Worm (Caenorhabditis elegans) whole organism, young adult: Measurements from ENCODE around the gene cpr-1.

Experiments
- Y53F4B.3 ChIP-seq: fragments of 200-800 bp; sonication (Bioruptor generic); IDR thresholded peaks from 2 replicates; pipeline ENCODE4 v1.3.6; 2022; ENCODE audit warnings: missing genetic modification reagents, missing genetic modification characterization, missing compliant biosample characterization
- ama-1 ChIP-seq, 3 experiments: fragments of 150-350 bp in 1 of 3; sonication (generic microtip) in 2 of 3; optimal IDR thresholded peaks; 2 replicates each; lab custom pipeline; 2014 to 2018; ENCODE audit warnings: missing biosample characterization in 2 of 3, missing genetic modification characterization in 2 of 3, missing genetic modification reagents in 2 of 3
- lir-1 ChIP-seq: fragments of 200-800 bp; sonication (Bioruptor generic); conservative IDR thresholded peaks from 2 replicates; pipeline ENCODE4 v1.3.6; 2022; ENCODE audit warnings: missing genetic modification reagents, missing genetic modification characterization, missing compliant biosample characterization
- mel-28 ChIP-seq: sonication (generic microtip); optimal IDR thresholded peaks from 2 replicates; lab custom pipeline; 2016; ENCODE audit warnings: borderline replicate concordance, mild to moderate bottlenecking, missing genetic modification characterization, missing compliant biosample characterization
- sea-2 ChIP-seq: fragments of 200-800 bp; sonication (Bioruptor generic); IDR thresholded peaks from 2 replicates; pipeline ENCODE4 v1.3.6; 2022; ENCODE audit warnings: missing genetic modification characterization, missing compliant biosample characterization
- snpc-3.4 ChIP-seq: sonication (generic microtip); optimal IDR thresholded peaks from 2 replicates; lab custom pipeline; 2017; ENCODE audit warnings: missing genetic modification characterization, mild to moderate bottlenecking, missing compliant biosample characterization, antibody characterized with exemption, moderate library complexity, missing genotype, missing genetic modification reagents
- snpc-4 ChIP-seq, 5 experiments: fragments of 150-350 bp in 1 of 5; sonication (generic microtip) in 4 of 5; optimal IDR thresholded peaks; 2 replicates each; lab custom pipeline; 2014 to 2018; ENCODE audit warnings: missing genetic modification characterization in 5 of 5, missing biosample characterization in 3 of 5, antibody characterized with exemption in 2 of 5, mild to moderate bottlenecking in 2 of 5, missing compliant biosample characterization in 2 of 5, missing genotype in 2 of 5, moderate library complexity in 2 of 5, missing genetic modification reagents in 1 of 5
- somi-1 ChIP-seq: fragments of 200-800 bp; sonication (Bioruptor generic); optimal IDR thresholded peaks from 2 replicates; lab custom pipeline; 2018; ENCODE audit warnings: mild to moderate bottlenecking, missing genetic modification characterization, missing compliant biosample characterization
- xnd-1 ChIP-seq: sonication (generic microtip); optimal IDR thresholded peaks from 2 replicates; lab custom pipeline; 2016; ENCODE audit warnings: missing genotype, missing genetic modification reagents, missing genetic modification characterization, missing compliant biosample characterization

DNA sequence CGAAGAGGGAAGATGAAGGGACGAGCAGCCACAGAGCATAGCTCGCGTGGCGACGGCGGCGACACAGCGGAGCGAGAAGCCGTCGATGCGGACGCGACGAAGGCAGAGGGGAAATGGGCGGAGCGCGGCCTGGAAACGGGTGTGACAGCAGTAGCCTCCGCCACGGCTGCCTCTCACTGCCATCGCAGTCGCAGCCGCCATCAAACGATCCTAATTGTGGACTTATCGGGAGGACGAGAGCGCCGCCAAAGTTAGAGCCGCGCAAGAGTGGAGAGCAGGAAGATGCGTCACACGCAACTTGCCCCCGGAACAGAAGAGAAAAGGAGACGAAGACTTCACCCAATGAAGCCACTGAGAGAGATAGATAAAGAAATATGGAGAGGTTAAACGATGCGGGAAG, 48.9 kb downstream of the cpr-1 start:
- TF ChIP-seq snpc-3.4 (tag; lab: Kevin White, UChicago) (no peak), mel-28 (tag; lab: Kevin White, UChicago) (no peak), ama-1 (optimal IDR thresholded peaks at IDR 0.05; lab: Kevin White, UChicago) (no peak), ama-1 (GFP tag; optimal IDR thresholded peaks at IDR 0.05; lab: Kevin White, UChicago) (no peak), Y53F4B.3 (GFP tag; lab: Robert Waterston, UW) (no peak), lir-1 (no peak), sea-2 (no peak), somi-1 (GFP tag; lab: Kevin White, UChicago) (peak; percentile 26), xnd-1 (tag; lab: Kevin White, UChicago) (no peak), snpc-4 (GFP tag; optimal IDR thresholded peaks at IDR 0.05; lab: Kevin White, UChicago) (no peak), snpc-4 (tag; optimal IDR thresholded peaks at IDR 0.05; lab: Kevin White, UChicago) (peak in 1 of 4 experiments; percentile 7)
